Worm (Caenorhabditis elegans): Measurements from ENCODE around the gene C54E10.3.

C54E10.3 gene

ce11 chrV:18790658-18791057, 20.1 kb upstream of the C54E10.3 start, which contains the start of gene nhr-231:
TSS of gene nhr-231 (plus strand) at chrV:18790958.
- TF ChIP-seq him-1 (tag; optimal IDR thresholded peaks at IDR 0.05) (no peak), W03F9.2 (tag; optimal IDR thresholded peaks at IDR 0.05) (no peak), dao-5 (tag; optimal IDR thresholded peaks at IDR 0.05) (no peak)

ce11 chrV:18800811-18801210, 10.0 kb upstream of the C54E10.3 start, which contains the start of gene nhr-170:
TSS of gene nhr-170 (minus strand) at chrV:18800826.
- TF ChIP-seq W03F9.2 (tag; optimal IDR thresholded peaks at IDR 0.05) (no peak), him-1 (tag; optimal IDR thresholded peaks at IDR 0.05) (no peak), dao-5 (tag; optimal IDR thresholded peaks at IDR 0.05) (no peak)

ce11 chrV:18802077-18802476, 8.7 kb upstream of the C54E10.3 start, which contains the start of gene C54E10.11:
TSS of gene C54E10.11 (minus strand) at chrV:18802177.
- TF ChIP-seq dao-5 (tag; optimal IDR thresholded peaks at IDR 0.05) (no peak), W03F9.2 (tag; optimal IDR thresholded peaks at IDR 0.05) (no peak), him-1 (tag; optimal IDR thresholded peaks at IDR 0.05) (no peak)

- TF ChIP-seq him-1 (tag; optimal IDR thresholded peaks at IDR 0.05) (no peak), W03F9.2 (tag; optimal IDR thresholded peaks at IDR 0.05) (no peak), dao-5 (tag; optimal IDR thresholded peaks at IDR 0.05) (no peak)
Measured at ce11 chrV:18803260-18803659, 7.5 kb upstream of the C54E10.3 start, which contains the start of gene C54E10.10. TSS of gene C54E10.10 (minus strand) at chrV:18803360.

ce11 chrV:18806409-18806808, 4.4 kb upstream of the C54E10.3 start, which contains the start of gene sri-10:
TSS of gene sri-10 (minus strand) at chrV:18806509.
- no peak for TF ChIP-seq W03F9.2 (tag; optimal IDR thresholded peaks at IDR 0.05)
- no peak for TF ChIP-seq dao-5 (tag; optimal IDR thresholded peaks at IDR 0.05)
- TF ChIP-seq him-1 (tag; optimal IDR thresholded peaks at IDR 0.05), result no peak

ce11 chrV:18808621-18809020, 2.2 kb upstream of the C54E10.3 start, which contains the start of gene C54E10.6:
TSS of gene C54E10.6 (minus strand) at chrV:18808729.
- TF ChIP-seq dao-5 (tag; optimal IDR thresholded peaks at IDR 0.05) (no peak), him-1 (tag; optimal IDR thresholded peaks at IDR 0.05) (no peak), W03F9.2 (tag; optimal IDR thresholded peaks at IDR 0.05) (no peak)

- no peak for TF ChIP-seq dao-5 (tag; optimal IDR thresholded peaks at IDR 0.05)
- TF ChIP-seq W03F9.2 (tag; optimal IDR thresholded peaks at IDR 0.05), result no peak
- TF ChIP-seq him-1 (tag; optimal IDR thresholded peaks at IDR 0.05), result no peak
Measured at ce11 chrV:18811360-18811759, 555 bp downstream of the C54E10.3 start, which contains the start of gene C54E10.7. TSS of gene C54E10.7 (plus strand) at chrV:18811660.

ce11 chrV:18819643-18820042, 8.8 kb downstream of the C54E10.3 start, which contains the start of gene ncs-5:
TSS of gene ncs-5 (plus strand) at chrV:18819766.
- TF ChIP-seq W03F9.2 (tag; optimal IDR thresholded peaks at IDR 0.05), result no peak
- TF ChIP-seq dao-5 (tag; optimal IDR thresholded peaks at IDR 0.05), result no peak
- TF ChIP-seq him-1 (tag; optimal IDR thresholded peaks at IDR 0.05), result no peak

ce11 chrV:18821569-18821968, 10.8 kb downstream of the C54E10.3 start:
- TF ChIP-seq dao-5 (tag; optimal IDR thresholded peaks at IDR 0.05) (no peak), W03F9.2 (tag; optimal IDR thresholded peaks at IDR 0.05) (no peak), him-1 (tag; optimal IDR thresholded peaks at IDR 0.05) (no peak)

- TF ChIP-seq dao-5 (tag; optimal IDR thresholded peaks at IDR 0.05), result no peak
- no peak for TF ChIP-seq W03F9.2 (tag; optimal IDR thresholded peaks at IDR 0.05)
- no peak for TF ChIP-seq him-1 (tag; optimal IDR thresholded peaks at IDR 0.05)
Measured at ce11 chrV:18826445-18826844, 15.6 kb downstream of the C54E10.3 start.

- TF ChIP-seq him-1 (tag; optimal IDR thresholded peaks at IDR 0.05), result no peak
- TF ChIP-seq dao-5 (tag; optimal IDR thresholded peaks at IDR 0.05), result no peak
Measured at ce11 chrV:18827374-18827773, 16.6 kb downstream of the C54E10.3 start.

- TF ChIP-seq dao-5 (tag; optimal IDR thresholded peaks at IDR 0.05) (no peak), him-1 (tag; optimal IDR thresholded peaks at IDR 0.05) (no peak), W03F9.2 (tag; optimal IDR thresholded peaks at IDR 0.05) (no peak)
Measured at ce11 chrV:18837125-18837524, 26.3 kb downstream of the C54E10.3 start, which contains the start of gene cyp-33D3. TSS of gene cyp-33D3 (minus strand) at chrV:18837225.

- TF ChIP-seq dao-5 (tag; optimal IDR thresholded peaks at IDR 0.05) (no peak), him-1 (tag; optimal IDR thresholded peaks at IDR 0.05) (no peak), W03F9.2 (tag; optimal IDR thresholded peaks at IDR 0.05) (no peak)
Measured at ce11 chrV:18838799-18839354, 28.1 kb downstream of the C54E10.3 start, which contains the start of gene nhr-65. TSS of gene nhr-65 (plus strand) at chrV:18839304.

- no peak for TF ChIP-seq him-1 (tag; optimal IDR thresholded peaks at IDR 0.05)
Measured at ce11 chrV:18842468-18842867, 31.7 kb downstream of the C54E10.3 start.

- TF ChIP-seq dao-5 (tag; optimal IDR thresholded peaks at IDR 0.05) (no peak), him-1 (tag; optimal IDR thresholded peaks at IDR 0.05) (no peak), W03F9.2 (tag; optimal IDR thresholded peaks at IDR 0.05) (no peak)
Measured at ce11 chrV:18846480-18846879, 35.7 kb downstream of the C54E10.3 start, which contains the start of gene nhr-230. TSS of gene nhr-230 (plus strand) at chrV:18846780.
